Worm (Caenorhabditis elegans): ENCODE results near the gene gpa-10.

The gpa-10 gene

DNA sequence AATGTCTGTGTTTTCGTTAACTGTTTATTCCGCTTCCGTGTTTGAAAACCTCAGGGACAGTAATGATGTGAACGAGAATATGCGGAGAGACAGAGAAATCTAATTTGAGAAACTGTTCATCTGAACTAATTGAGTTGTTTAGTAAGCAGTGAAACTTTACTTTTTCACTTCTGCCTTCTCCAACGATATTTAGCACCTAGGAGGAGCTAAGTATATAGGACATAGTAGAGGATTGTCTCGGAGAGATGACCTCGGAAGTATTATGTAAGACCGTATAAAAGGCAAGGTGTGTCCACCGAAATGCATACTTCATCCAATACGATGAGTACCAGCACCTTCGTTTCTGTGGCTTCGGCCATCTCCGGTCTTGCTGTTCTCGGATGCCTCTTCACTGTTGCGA lies 25.2 kb downstream of the gpa-10 start, which contains the start of gene col-141:
Gene col-141 (plus strand): TSS at position 301 of the 400 bp plus-strand sequence.
- TF ChIP-seq ztf-29 (GFP tag; IDR thresholded peaks at IDR 0.05) (no peak), T22C8.4 (GFP tag; IDR thresholded peaks at IDR 0.05) (no peak), klf-2 (GFP tag; conservative IDR thresholded peaks at IDR 0.05) (no peak), med-1 (GFP tag; optimal IDR thresholded peaks at IDR 0.05; ENCODE audit: insufficient read depth) (no peak), tab-1 (GFP tag; IDR thresholded peaks at IDR 0.05) (no peak), ztf-23 (GFP tag; IDR thresholded peaks at IDR 0.05) (no peak), ref-1 (GFP tag; conservative IDR thresholded peaks at IDR 0.05) (no peak), cog-1 (tag; optimal IDR thresholded peaks at IDR 0.05) (no peak), flt-1 (GFP tag; IDR thresholded peaks at IDR 0.05) (no peak)

DNA sequence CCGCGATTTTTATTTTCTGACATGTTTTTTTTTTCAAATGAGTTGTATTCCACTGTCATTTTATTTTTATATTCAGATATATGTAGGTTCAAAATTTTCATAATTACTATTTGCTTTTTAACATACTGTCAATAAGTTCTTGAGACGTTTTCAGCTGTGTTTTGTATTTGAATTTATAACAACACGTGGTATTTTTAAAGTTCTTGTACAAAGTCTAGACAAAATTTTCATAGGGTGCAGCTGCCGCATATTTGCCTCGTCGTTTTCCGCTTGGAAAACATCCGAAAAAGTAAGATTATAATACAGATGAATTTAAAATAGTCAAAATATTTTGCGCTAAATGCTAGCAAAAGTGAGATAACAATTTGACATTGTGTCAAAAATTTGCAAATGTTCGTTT lies 25.8 kb downstream of the gpa-10 start, which contains the start of gene dmsr-15:
Gene dmsr-15 (minus strand): TSS at position 101 of the 400 bp plus-strand sequence.
- no peak for TF ChIP-seq cog-1 (tag; optimal IDR thresholded peaks at IDR 0.05)
- TF ChIP-seq ztf-23 (GFP tag; IDR thresholded peaks at IDR 0.05), result no peak
- no peak for TF ChIP-seq med-1 (GFP tag; optimal IDR thresholded peaks at IDR 0.05; ENCODE audit: insufficient read depth)
- no peak for TF ChIP-seq ztf-29 (GFP tag; IDR thresholded peaks at IDR 0.05)
- no peak for TF ChIP-seq tab-1 (GFP tag; IDR thresholded peaks at IDR 0.05)
- TF ChIP-seq T22C8.4 (GFP tag; IDR thresholded peaks at IDR 0.05), result no peak
- no peak for TF ChIP-seq klf-2 (GFP tag; conservative IDR thresholded peaks at IDR 0.05)
- no peak for TF ChIP-seq ref-1 (GFP tag; conservative IDR thresholded peaks at IDR 0.05)
- no peak for TF ChIP-seq flt-1 (GFP tag; IDR thresholded peaks at IDR 0.05)

DNA sequence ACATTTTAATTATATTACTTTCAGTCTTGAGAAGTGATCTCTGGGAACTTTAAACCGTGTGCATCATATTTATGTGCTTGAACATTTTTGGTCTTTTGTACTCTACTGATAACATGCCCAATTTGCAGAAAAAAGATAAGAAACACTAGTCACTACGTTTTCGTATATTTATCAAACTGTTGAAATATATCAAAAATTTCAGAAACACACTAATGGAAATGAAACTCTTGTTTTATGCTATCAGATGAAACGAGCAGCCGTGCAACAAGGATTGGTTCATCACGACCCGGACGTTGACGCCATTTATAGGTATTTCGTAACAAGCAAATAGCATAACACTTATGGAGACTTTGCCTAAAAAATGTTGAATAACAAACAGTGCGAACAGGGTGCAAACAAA lies 31.2 kb downstream of the gpa-10 start:
- TF ChIP-seq med-1 (GFP tag; optimal IDR thresholded peaks at IDR 0.05; ENCODE audit: insufficient read depth), result no peak
- TF ChIP-seq ref-1 (GFP tag; conservative IDR thresholded peaks at IDR 0.05), result no peak
- TF ChIP-seq T22C8.4 (GFP tag; IDR thresholded peaks at IDR 0.05), result no peak

DNA sequence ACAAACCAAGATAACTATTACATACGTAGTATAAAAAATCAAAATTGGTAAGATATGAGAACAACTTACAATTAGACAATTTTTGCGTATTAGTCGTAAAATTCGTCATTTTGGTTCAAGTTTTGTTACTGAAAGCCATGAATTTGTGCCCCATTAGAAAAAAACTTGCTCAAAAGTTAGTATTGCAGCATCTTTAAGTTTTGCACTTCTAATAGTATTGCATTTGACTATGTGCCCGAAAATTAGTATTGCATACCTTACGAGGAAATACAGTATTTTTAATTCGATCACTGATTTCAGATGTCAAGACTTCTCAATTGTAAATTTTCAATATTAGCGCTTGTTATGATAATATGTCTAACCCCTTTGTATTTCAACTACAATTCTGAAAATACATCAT lies 33.1 kb downstream of the gpa-10 start, which contains the start of gene T15B7.8:
Gene T15B7.8 (plus strand): TSS at position 301 of the 400 bp plus-strand sequence.
- TF ChIP-seq flt-1 (GFP tag; IDR thresholded peaks at IDR 0.05), result no peak
- TF ChIP-seq ztf-23 (GFP tag; IDR thresholded peaks at IDR 0.05), result no peak
- no peak for TF ChIP-seq ref-1 (GFP tag; conservative IDR thresholded peaks at IDR 0.05)
- TF ChIP-seq cog-1 (tag; optimal IDR thresholded peaks at IDR 0.05), result no peak
- TF ChIP-seq ztf-29 (GFP tag; IDR thresholded peaks at IDR 0.05), result no peak
- no peak for TF ChIP-seq med-1 (GFP tag; optimal IDR thresholded peaks at IDR 0.05; ENCODE audit: insufficient read depth)

DNA sequence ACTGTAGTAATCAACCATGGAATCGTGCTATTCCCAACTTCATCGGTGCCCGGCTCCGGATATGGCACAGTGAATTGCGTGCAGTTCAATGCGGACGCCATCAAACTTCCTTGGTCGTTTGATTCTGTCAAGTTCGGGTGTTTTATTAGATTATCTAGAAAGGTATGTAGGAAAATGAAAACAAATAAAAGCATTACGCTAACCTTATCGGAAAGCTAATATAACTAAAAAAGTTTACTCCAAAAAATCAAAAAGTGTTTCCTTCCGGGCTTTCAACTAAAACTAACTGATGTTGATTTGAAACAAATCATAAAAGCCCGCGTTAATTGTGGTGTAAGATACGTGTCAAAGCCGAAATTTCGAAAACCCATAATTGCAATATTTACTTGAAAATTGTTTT lies 34.8 kb downstream of the gpa-10 start, which contains the start of gene dmsr-13:
Gene dmsr-13 (minus strand): TSS at position 101 of the 400 bp plus-strand sequence.
- TF ChIP-seq tab-1 (GFP tag; IDR thresholded peaks at IDR 0.05) (no peak), med-1 (GFP tag; optimal IDR thresholded peaks at IDR 0.05; ENCODE audit: insufficient read depth) (no peak), flt-1 (GFP tag; IDR thresholded peaks at IDR 0.05) (no peak), ztf-23 (GFP tag; IDR thresholded peaks at IDR 0.05) (no peak), ztf-29 (GFP tag; IDR thresholded peaks at IDR 0.05) (no peak), klf-2 (GFP tag; conservative IDR thresholded peaks at IDR 0.05) (no peak), ref-1 (GFP tag; conservative IDR thresholded peaks at IDR 0.05) (no peak), T22C8.4 (GFP tag; IDR thresholded peaks at IDR 0.05) (no peak), cog-1 (tag; optimal IDR thresholded peaks at IDR 0.05) (no peak)

DNA sequence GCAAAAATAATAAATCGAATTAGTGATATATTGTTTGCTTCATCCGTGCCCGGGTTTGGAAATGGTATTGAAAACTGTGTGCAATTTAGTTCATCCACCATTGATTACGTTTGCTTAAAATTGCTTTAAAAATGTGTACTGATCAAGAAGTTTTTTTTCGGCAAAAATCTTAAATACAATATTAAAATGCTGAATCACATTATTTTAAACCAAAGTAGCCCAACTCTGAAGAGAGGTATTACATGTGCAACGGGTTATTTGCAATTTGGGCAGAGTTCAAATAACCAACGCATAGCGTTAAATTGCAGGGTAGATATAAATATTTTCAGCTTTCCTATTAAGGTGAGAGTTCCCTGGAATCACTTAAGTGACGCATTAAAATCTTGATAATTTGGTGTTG lies 37.4 kb downstream of the gpa-10 start, which contains the start of gene dmsr-14:
Gene dmsr-14 (minus strand): TSS at position 101 of the 400 bp plus-strand sequence.
- no peak for TF ChIP-seq T22C8.4 (GFP tag; IDR thresholded peaks at IDR 0.05)
- TF ChIP-seq ref-1 (GFP tag; conservative IDR thresholded peaks at IDR 0.05), result no peak
- TF ChIP-seq ztf-29 (GFP tag; IDR thresholded peaks at IDR 0.05), result no peak
- TF ChIP-seq flt-1 (GFP tag; IDR thresholded peaks at IDR 0.05), result no peak
- no peak for TF ChIP-seq klf-2 (GFP tag; conservative IDR thresholded peaks at IDR 0.05)
- TF ChIP-seq med-1 (GFP tag; optimal IDR thresholded peaks at IDR 0.05; ENCODE audit: insufficient read depth), result no peak
- no peak for TF ChIP-seq tab-1 (GFP tag; IDR thresholded peaks at IDR 0.05)
- TF ChIP-seq ztf-23 (GFP tag; IDR thresholded peaks at IDR 0.05), result no peak
- no peak for TF ChIP-seq cog-1 (tag; optimal IDR thresholded peaks at IDR 0.05)

DNA sequence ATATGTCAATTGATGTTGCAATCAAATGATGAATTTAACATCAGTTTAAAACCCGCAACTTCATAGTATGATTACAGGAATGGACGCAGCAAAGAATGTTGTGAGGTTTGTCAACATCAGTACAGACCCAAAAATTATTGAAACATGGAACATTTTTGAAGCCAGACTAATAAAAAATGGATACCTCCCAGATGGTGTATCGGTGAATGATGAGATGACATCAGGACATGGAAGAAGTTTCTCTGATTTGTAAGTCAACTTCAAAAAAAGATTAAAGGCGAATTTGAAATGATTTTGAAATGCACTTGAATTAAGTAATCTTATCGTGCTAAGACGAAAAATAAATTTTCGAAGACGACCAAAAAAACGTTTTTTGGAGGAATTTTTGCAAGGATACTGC lies 40.7 kb downstream of the gpa-10 start:
- TF ChIP-seq cog-1 (tag; optimal IDR thresholded peaks at IDR 0.05) (no peak), ztf-29 (GFP tag; IDR thresholded peaks at IDR 0.05) (no peak), klf-2 (GFP tag; conservative IDR thresholded peaks at IDR 0.05) (no peak), tab-1 (GFP tag; IDR thresholded peaks at IDR 0.05) (no peak), flt-1 (GFP tag; IDR thresholded peaks at IDR 0.05) (no peak), T22C8.4 (GFP tag; IDR thresholded peaks at IDR 0.05) (no peak), med-1 (GFP tag; optimal IDR thresholded peaks at IDR 0.05; ENCODE audit: insufficient read depth) (no peak), ztf-23 (GFP tag; IDR thresholded peaks at IDR 0.05) (no peak), ref-1 (GFP tag; conservative IDR thresholded peaks at IDR 0.05) (no peak)

DNA sequence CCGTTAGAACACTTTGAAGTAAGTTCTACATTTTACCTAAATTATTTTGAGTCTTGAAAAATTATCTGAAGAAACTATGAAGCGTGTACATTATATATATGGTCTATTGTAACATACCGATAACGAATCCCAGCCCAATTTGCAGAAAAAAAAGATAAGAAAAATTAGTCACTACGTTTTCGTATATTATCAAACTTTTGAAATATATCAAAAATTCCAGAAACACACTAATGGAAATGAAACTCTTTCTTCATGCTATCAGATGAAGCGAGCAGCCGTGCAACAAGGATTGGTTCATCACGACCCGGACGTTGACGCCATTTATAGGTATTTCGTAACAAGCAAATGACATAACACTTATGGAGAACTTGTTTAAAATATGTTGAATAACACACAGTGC lies 42.7 kb downstream of the gpa-10 start:
- TF ChIP-seq ztf-29 (GFP tag; IDR thresholded peaks at IDR 0.05), result no peak
- TF ChIP-seq klf-2 (GFP tag; conservative IDR thresholded peaks at IDR 0.05), result no peak
- TF ChIP-seq ztf-23 (GFP tag; IDR thresholded peaks at IDR 0.05), result no peak

DNA sequence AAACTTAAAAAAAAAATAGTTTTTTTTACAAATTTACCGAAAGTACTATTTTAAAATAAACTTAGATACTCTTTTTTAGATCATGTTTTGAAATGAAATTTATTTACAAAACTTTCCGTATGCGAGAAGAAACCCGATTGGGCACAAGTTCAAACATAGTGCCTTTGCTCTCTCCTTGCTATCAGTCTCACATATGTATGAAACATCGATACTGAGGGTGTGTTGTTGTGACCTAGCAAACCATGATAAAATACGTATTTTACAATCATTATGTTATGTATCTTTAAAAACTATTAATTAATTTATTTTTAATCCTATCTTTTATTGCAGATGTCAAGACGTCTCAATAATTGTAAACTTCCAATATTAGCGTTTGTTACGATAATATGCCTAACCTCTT lies 44.5 kb downstream of the gpa-10 start:
- TF ChIP-seq klf-2 (GFP tag; conservative IDR thresholded peaks at IDR 0.05) (no peak), ztf-29 (GFP tag; IDR thresholded peaks at IDR 0.05) (no peak), tab-1 (GFP tag; IDR thresholded peaks at IDR 0.05) (no peak), ztf-23 (GFP tag; IDR thresholded peaks at IDR 0.05) (no peak), cog-1 (tag; optimal IDR thresholded peaks at IDR 0.05) (no peak), ref-1 (GFP tag; conservative IDR thresholded peaks at IDR 0.05) (no peak), flt-1 (GFP tag; IDR thresholded peaks at IDR 0.05) (no peak), T22C8.4 (GFP tag; IDR thresholded peaks at IDR 0.05) (no peak), med-1 (GFP tag; optimal IDR thresholded peaks at IDR 0.05; ENCODE audit: insufficient read depth) (no peak)

DNA sequence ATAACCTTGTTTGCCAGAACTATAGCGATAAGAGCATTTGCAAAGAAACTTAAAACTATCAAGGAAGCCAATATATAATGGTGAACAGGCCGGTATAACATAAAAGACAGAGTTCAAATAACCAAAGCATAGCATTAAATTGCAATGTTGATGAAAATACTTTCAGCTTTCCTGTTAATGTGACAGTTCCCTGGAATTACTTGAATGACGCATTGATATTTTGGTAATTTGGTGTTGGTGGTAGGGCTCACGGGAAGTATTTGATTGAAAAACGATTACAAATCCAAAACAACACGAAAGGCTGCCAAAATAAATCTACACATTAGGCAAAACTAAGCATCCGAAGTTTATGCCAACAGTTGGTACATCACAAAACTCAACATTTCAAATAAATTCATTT lies 45.6 kb downstream of the gpa-10 start, which contains the start of gene dmsr-16:
Gene dmsr-16 (minus strand): TSS at position 101 of the 400 bp plus-strand sequence.
- TF ChIP-seq med-1 (GFP tag; optimal IDR thresholded peaks at IDR 0.05; ENCODE audit: insufficient read depth) (no peak), tab-1 (GFP tag; IDR thresholded peaks at IDR 0.05) (no peak), cog-1 (tag; optimal IDR thresholded peaks at IDR 0.05) (no peak), ref-1 (GFP tag; conservative IDR thresholded peaks at IDR 0.05) (no peak), ztf-23 (GFP tag; IDR thresholded peaks at IDR 0.05) (no peak), T22C8.4 (GFP tag; IDR thresholded peaks at IDR 0.05) (no peak), ztf-29 (GFP tag; IDR thresholded peaks at IDR 0.05) (no peak), klf-2 (GFP tag; conservative IDR thresholded peaks at IDR 0.05) (no peak), flt-1 (GFP tag; IDR thresholded peaks at IDR 0.05) (no peak)
